Worm (Caenorhabditis elegans) whole organism, late embryonic: ENCODE measurements around the gene srd-42.

Source experiments
- K02D7.2 ChIP-seq: sonication (generic microtip); optimal IDR thresholded peaks from 2 replicates; lab custom pipeline; 2017; ENCODE audit warnings: mild to moderate bottlenecking, missing genetic modification characterization, missing compliant biosample characterization
- K09A11.1 ChIP-seq: sonication (generic microtip); optimal IDR thresholded peaks from 2 replicates; lab custom pipeline; 2017; ENCODE audit warnings: antibody characterized with exemption, mild to moderate bottlenecking, missing genetic modification characterization, missing compliant biosample characterization; ENCODE audit not compliant: insufficient read depth
- ama-1 ChIP-seq: fragments of 150-350 bp; optimal IDR thresholded peaks from 2 replicates; lab custom pipeline; 2014
- ceh-18 ChIP-seq: sonication (generic microtip); optimal IDR thresholded peaks from 2 replicates; lab custom pipeline; 2016; ENCODE audit warnings: missing genetic modification characterization, missing compliant biosample characterization
- ceh-24 ChIP-seq: sonication (generic microtip); optimal IDR thresholded peaks from 2 replicates; lab custom pipeline; 2016; ENCODE audit warnings: mild to moderate bottlenecking, missing genetic modification characterization, missing compliant biosample characterization
- ceh-31 ChIP-seq: sonication (generic microtip); optimal IDR thresholded peaks from 2 replicates; lab custom pipeline; 2016; ENCODE audit warnings: missing genetic modification characterization, missing compliant biosample characterization
- ceh-45 ChIP-seq: fragments of 200-800 bp; sonication (Bioruptor generic); IDR thresholded peaks from 2 replicates; pipeline ENCODE4 v1.3.6; 2022; ENCODE audit warnings: missing genetic modification reagents, missing genetic modification characterization, missing compliant biosample characterization
- ceh-9 ChIP-seq: sonication (generic microtip); optimal IDR thresholded peaks from 2 replicates; lab custom pipeline; 2016; ENCODE audit warnings: mild to moderate bottlenecking, missing genetic modification characterization, inconsistent platforms, missing compliant biosample characterization
- che-1 ChIP-seq: sonication (generic microtip); optimal IDR thresholded peaks from 2 replicates; lab custom pipeline; 2016; ENCODE audit warnings: mild to moderate bottlenecking, missing genetic modification characterization, missing compliant biosample characterization
- elt-4 ChIP-seq: sonication (generic microtip); optimal IDR thresholded peaks from 2 replicates; lab custom pipeline; 2016; ENCODE audit warnings: missing genetic modification characterization, missing compliant biosample characterization
- fkh-10 ChIP-seq: fragments of 150-350 bp; optimal IDR thresholded peaks from 2 replicates; lab custom pipeline; 2014; ENCODE audit warnings: missing biosample characterization, missing genetic modification reagents, missing genetic modification characterization
- fkh-6 ChIP-seq: sonication (generic microtip); optimal IDR thresholded peaks from 2 replicates; lab custom pipeline; 2016; ENCODE audit warnings: missing genetic modification characterization, missing compliant biosample characterization
- gmeb-2 ChIP-seq: sonication (generic microtip); optimal IDR thresholded peaks from 2 replicates; lab custom pipeline; 2016; ENCODE audit warnings: missing genetic modification characterization, inconsistent platforms, missing compliant biosample characterization
- hlh-13 ChIP-seq: fragments of 200-800 bp; sonication (Bioruptor generic); optimal IDR thresholded peaks from 2 replicates; lab custom pipeline; 2018; ENCODE audit warnings: mild to moderate bottlenecking, missing genetic modification characterization, missing compliant biosample characterization
- hlh-15 ChIP-seq: sonication (generic microtip); optimal IDR thresholded peaks from 2 replicates; lab custom pipeline; 2016; ENCODE audit warnings: missing genetic modification characterization, missing compliant biosample characterization
- hlh-30 ChIP-seq: sonication (generic microtip); optimal IDR thresholded peaks from 2 replicates; lab custom pipeline; 2017; ENCODE audit warnings: antibody characterized with exemption, missing genetic modification characterization, missing compliant biosample characterization; ENCODE audit not compliant: insufficient read depth
- hlh-8 ChIP-seq: sonication (generic microtip); optimal IDR thresholded peaks from 2 replicates; lab custom pipeline; 2016; ENCODE audit warnings: missing genotype, missing genetic modification characterization, missing compliant biosample characterization
- lin-11 ChIP-seq: fragments of 200-800 bp; sonication (Bioruptor generic); optimal IDR thresholded peaks from 2 replicates; lab custom pipeline; 2018; ENCODE audit warnings: mild to moderate bottlenecking, missing genetic modification characterization, missing compliant biosample characterization
- nfya-1 ChIP-seq: sonication (generic microtip); optimal IDR thresholded peaks from 2 replicates; lab custom pipeline; 2017; ENCODE audit warnings: missing genetic modification characterization, mild to moderate bottlenecking, missing compliant biosample characterization, antibody characterized with exemption, moderate library complexity
- nhr-11 ChIP-seq: fragments of 150-350 bp; optimal IDR thresholded peaks from 2 replicates; lab custom pipeline; 2014; ENCODE audit warnings: missing biosample characterization, missing genetic modification characterization
- nhr-232 ChIP-seq: sonication (generic microtip); optimal IDR thresholded peaks from 2 replicates; lab custom pipeline; 2016; ENCODE audit warnings: missing genetic modification characterization, missing compliant biosample characterization
- npax-4 ChIP-seq: sonication (generic microtip); optimal IDR thresholded peaks from 2 replicates; lab custom pipeline; 2016; ENCODE audit warnings: missing genetic modification characterization, missing compliant biosample characterization
- pag-3 ChIP-seq: sonication (generic microtip); optimal IDR thresholded peaks from 2 replicates; lab custom pipeline; 2016; ENCODE audit warnings: missing compliant biosample characterization, missing genetic modification characterization, borderline replicate concordance
- pha-2 ChIP-seq: sonication (generic microtip); optimal IDR thresholded peaks from 2 replicates; lab custom pipeline; 2017; ENCODE audit warnings: mild to moderate bottlenecking, missing genetic modification characterization, missing compliant biosample characterization
- pros-1 ChIP-seq: fragments of 150-350 bp; optimal IDR thresholded peaks from 2 replicates; lab custom pipeline; 2014; ENCODE audit warnings: missing biosample characterization, missing genetic modification reagents, missing genetic modification characterization
- rnt-1 ChIP-seq: sonication (generic microtip); optimal IDR thresholded peaks from 2 replicates; lab custom pipeline; 2016; ENCODE audit warnings: missing genetic modification characterization, missing compliant biosample characterization
- sox-4 ChIP-seq: sonication (generic microtip); optimal IDR thresholded peaks from 2 replicates; lab custom pipeline; 2017; ENCODE audit warnings: mild to moderate bottlenecking, missing genetic modification characterization, inconsistent platforms, missing compliant biosample characterization
- tbx-2 ChIP-seq: sonication (generic microtip); optimal IDR thresholded peaks from 2 replicates; lab custom pipeline; 2016; ENCODE audit warnings: missing genetic modification characterization, missing compliant biosample characterization
- tbx-7 ChIP-seq: sonication (generic microtip); optimal IDR thresholded peaks from 2 replicates; lab custom pipeline; 2016; ENCODE audit warnings: missing genotype, missing genetic modification characterization, missing compliant biosample characterization
- ttx-3 ChIP-seq: sonication (generic microtip); optimal IDR thresholded peaks from 2 replicates; lab custom pipeline; 2016; ENCODE audit warnings: missing genetic modification reagents, missing genetic modification characterization, missing compliant biosample characterization
- unc-42 ChIP-seq: sonication (generic microtip); optimal IDR thresholded peaks from 2 replicates; lab custom pipeline; 2016; ENCODE audit warnings: missing genotype, missing genetic modification characterization, missing compliant biosample characterization
- unc-55 ChIP-seq: sonication (generic microtip); optimal IDR thresholded peaks from 2 replicates; lab custom pipeline; 2017; ENCODE audit warnings: missing biosample characterization, missing genetic modification reagents, missing genetic modification characterization
- unc-86 ChIP-seq: sonication (generic microtip); optimal IDR thresholded peaks from 2 replicates; lab custom pipeline; 2016; ENCODE audit warnings: missing genetic modification characterization, missing compliant biosample characterization
- zip-5 ChIP-seq: sonication (generic microtip); optimal IDR thresholded peaks from 2 replicates; lab custom pipeline; 2016; ENCODE audit warnings: missing genetic modification characterization, missing compliant biosample characterization
- ztf-16 ChIP-seq: sonication (generic microtip); optimal IDR thresholded peaks from 2 replicates; lab custom pipeline; 2017; ENCODE audit warnings: missing genetic modification characterization, missing compliant biosample characterization

The srd-42 gene

DNA sequence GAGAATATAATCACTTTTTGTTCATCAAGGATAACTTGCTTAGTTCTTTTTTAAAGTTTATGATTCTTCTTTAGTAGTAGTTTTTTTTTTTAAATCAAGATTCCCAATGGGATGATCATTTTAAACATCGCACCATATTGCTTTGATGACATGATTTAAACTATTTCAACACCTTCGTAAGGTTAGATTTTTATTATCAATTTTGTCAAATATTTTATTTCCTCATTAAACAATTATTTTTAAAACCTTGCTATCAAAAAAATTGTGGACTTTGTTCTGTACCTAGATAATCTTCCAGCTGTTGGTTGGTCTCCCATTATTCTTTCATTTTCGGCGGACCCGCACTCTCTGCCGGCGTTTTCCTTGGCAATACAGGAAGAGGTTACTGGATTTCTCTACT lies 28.1 kb upstream of the srd-42 start, which contains the start of gene sir-2.3:
sir-2.3 (plus strand) TSS at position 301 of the 400 bp plus-strand sequence.
- no peak for TF ChIP-seq rnt-1 (tag; lab: Kevin White, UChicago)
- TF ChIP-seq npax-4, result no peak
- no peak for TF ChIP-seq sox-4 (tag; lab: Kevin White, UChicago)
- TF ChIP-seq che-1 (tag; lab: Kevin White, UChicago), result no peak
- no peak for TF ChIP-seq fkh-10 (GFP tag; lab: Kevin White, UChicago)
- TF ChIP-seq gmeb-2 (tag; lab: Kevin White, UChicago), result no peak
- TF ChIP-seq lin-11 (tag; lab: Kevin White, UChicago), result no peak
- no peak for TF ChIP-seq K02D7.2

DNA sequence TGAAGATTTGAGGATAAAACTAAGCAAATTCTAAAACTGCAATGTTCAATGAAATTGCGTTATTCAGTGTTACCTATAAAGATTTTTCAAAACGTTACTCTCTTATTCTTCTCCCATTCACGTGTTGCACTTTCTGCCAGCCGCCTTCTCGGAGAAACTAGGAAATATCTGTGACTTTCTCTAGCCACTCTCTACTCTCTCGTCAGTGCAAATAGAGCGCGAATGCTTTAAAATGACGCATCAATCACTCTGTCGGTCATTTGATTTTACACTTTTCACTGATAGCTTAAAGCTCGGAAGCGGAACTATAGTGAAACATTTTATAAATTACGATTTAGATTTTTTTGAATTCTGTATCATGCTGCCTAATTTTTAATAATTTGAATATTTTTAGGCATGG lies 25.6 kb upstream of the srd-42 start:
- TF ChIP-seq ceh-18, result peak; percentile 63
- no peak for TF ChIP-seq npax-4
- peak; percentile 23 for TF ChIP-seq rnt-1 (tag; lab: Kevin White, UChicago)
- peak; percentile 27 for TF ChIP-seq ceh-31
- TF ChIP-seq unc-55 (GFP tag; lab: Kevin White, UChicago), result peak; percentile 99
- TF ChIP-seq nfya-1 (tag; lab: Kevin White, UChicago), result peak; percentile 36
- peak; percentile 57 for TF ChIP-seq hlh-30 (tag; lab: Kevin White, UChicago)
- peak; percentile 3 for TF ChIP-seq tbx-2 (tag; lab: Kevin White, UChicago)
- TF ChIP-seq elt-4 (tag; lab: Kevin White, UChicago), result no peak

DNA sequence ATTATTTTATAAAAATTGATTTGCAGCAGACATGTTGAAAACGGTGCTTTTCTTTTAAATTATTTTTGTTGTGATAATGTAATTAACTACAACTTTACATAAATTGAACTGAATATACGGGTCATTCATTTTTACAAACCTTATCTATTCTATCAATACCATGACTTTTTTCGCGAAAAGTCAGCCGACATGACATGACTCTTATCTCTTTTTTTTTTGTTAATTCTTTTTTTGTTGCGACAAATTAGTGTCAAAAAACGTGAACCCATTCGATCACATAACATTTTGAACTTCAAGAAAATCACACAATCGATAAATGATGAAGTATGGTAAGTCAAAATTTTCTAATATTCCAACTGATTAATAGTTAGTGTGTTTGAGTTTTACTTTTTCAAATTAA lies 24.8 kb upstream of the srd-42 start, which contains the start of gene sir-2.2:
sir-2.2 (plus strand) TSS at position 34 of the 400 bp plus-strand sequence.
- TF ChIP-seq nhr-11 (tag; lab: Kevin White, UChicago) (no peak), unc-42 (tag; lab: Kevin White, UChicago) (no peak), unc-55 (GFP tag; lab: Kevin White, UChicago) (no peak), ceh-9 (tag; lab: Kevin White, UChicago) (no peak), ceh-31 (no peak), zip-5 (tag; lab: Kevin White, UChicago) (no peak), K09A11.1 (tag; lab: Kevin White, UChicago) (no peak)

DNA sequence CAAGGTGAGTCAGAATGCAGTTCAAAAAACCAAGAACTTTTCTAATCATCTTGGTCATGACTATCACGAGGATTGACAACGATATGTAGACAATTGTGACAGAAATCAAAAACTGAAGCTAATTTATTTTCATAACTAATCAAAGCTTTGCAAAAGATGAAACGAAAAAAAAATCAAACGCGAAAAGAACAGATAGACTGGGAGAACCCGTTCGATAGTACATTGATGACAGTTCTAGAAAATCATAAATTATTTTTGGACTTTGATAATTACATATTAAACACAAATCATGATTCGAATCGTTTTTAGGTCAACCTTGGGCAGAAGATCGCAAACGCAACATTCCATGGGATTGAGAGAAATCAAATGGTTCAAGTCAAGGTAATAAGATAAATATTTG lies 21.8 kb upstream of the srd-42 start:
- TF ChIP-seq ztf-16 (tag; lab: Kevin White, UChicago), result no peak
- TF ChIP-seq tbx-7 (tag; lab: Kevin White, UChicago), result no peak
- no peak for TF ChIP-seq ceh-45
- no peak for TF ChIP-seq hlh-15 (tag; lab: Kevin White, UChicago)
- TF ChIP-seq hlh-8 (tag; lab: Kevin White, UChicago), result no peak
- no peak for TF ChIP-seq K09A11.1 (tag; lab: Kevin White, UChicago)
- TF ChIP-seq unc-86 (tag; lab: Kevin White, UChicago), result no peak
- TF ChIP-seq, all 69 proteins: peak for 0

DNA sequence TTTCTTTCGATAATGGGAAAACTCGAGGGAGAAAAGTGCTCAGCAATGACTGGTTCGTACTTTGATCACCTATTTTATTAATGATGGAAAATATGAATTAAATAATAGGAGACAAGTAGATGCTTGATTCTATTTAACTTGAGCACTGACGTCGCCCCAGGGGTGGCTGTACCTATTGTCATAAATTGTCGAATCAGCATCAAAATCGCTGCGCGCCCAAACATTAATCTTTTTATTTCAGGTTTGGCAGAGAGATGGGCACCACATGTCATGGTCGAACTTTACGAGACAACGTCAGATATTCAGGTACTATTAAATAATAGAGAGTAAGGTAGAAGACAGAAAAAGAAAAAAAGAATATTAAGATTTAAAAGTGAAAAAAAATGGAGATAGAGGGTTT lies 21.1 kb upstream of the srd-42 start:
- TF ChIP-seq tbx-7 (tag; lab: Kevin White, UChicago) (no peak), che-1 (tag; lab: Kevin White, UChicago) (no peak), K02D7.2 (no peak), hlh-13 (GFP tag; lab: Kevin White, UChicago) (no peak), nhr-232 (no peak), pha-2 (tag; lab: Kevin White, UChicago) (no peak), pros-1 (no peak), gmeb-2 (tag; lab: Kevin White, UChicago) (no peak), fkh-6 (no peak), npax-4 (no peak), tbx-2 (tag; lab: Kevin White, UChicago) (no peak), ceh-24 (no peak), ttx-3 (tag; lab: Kevin White, UChicago) (no peak), pag-3 (tag; lab: Kevin White, UChicago) (no peak), ama-1 (lab: Kevin White, UChicago) (no peak), unc-55 (GFP tag; lab: Kevin White, UChicago) (no peak)
